Worm (Caenorhabditis elegans): ENCODE measurements around the gene snu-23.

The snu-23 gene

ce11 chrIII:7734105-7734504 is 35.8 kb downstream of the snu-23 start:
- peak in 1 of 2 experiments; percentile 63 for TF ChIP-seq unc-62 (GFP tag; optimal IDR thresholded peaks at IDR 0.05 in 1 of 2)
- TF ChIP-seq unc-62 (tag; optimal IDR thresholded peaks at IDR 0.05): no peak
- no peak for TF ChIP-seq fos-1 (tag; optimal IDR thresholded peaks at IDR 0.05)
- no peak for TF ChIP-seq lsy-2 (tag; optimal IDR thresholded peaks at IDR 0.05)
- TF ChIP-seq jun-1 (tag; optimal IDR thresholded peaks at IDR 0.05): no peak
- no peak for TF ChIP-seq ztf-11 (tag; optimal IDR thresholded peaks at IDR 0.05)
- no peak for TF ChIP-seq spr-3 (GFP tag; optimal IDR thresholded peaks at IDR 0.05)
- no peak for TF ChIP-seq pha-4 (GFP tag; IDR thresholded peaks at IDR 0.05)
- TF ChIP-seq pha-4 (tag; optimal IDR thresholded peaks at IDR 0.05): no peak
- TF ChIP-seq egl-43 (GFP tag; IDR thresholded peaks at IDR 0.05): 0 out of 2 replicates have a peak, but pooled peaks have one; percentile 22
- peak; percentile 26 for TF ChIP-seq duxl-1 (tag; optimal IDR thresholded peaks at IDR 0.05; ENCODE audit: poor library complexity)
- no peak for TF ChIP-seq F44E2.7 (GFP tag; IDR thresholded peaks at IDR 0.05)
- TF ChIP-seq lin-1 (GFP tag; IDR thresholded peaks at IDR 0.05): no peak
- no peak for TF ChIP-seq D1046.2 (GFP tag; IDR thresholded peaks at IDR 0.05)
- no peak for TF ChIP-seq zfp-3 (GFP tag; conservative IDR thresholded peaks at IDR 0.05)
- TF ChIP-seq Y48G9A.11 (GFP tag; IDR thresholded peaks at IDR 0.05): no peak
- TF ChIP-seq mes-2 (tag; optimal IDR thresholded peaks at IDR 0.05; ENCODE audit: poor library complexity, severe bottlenecking): peak; percentile 21
- no peak for TF ChIP-seq rbr-2 (tag; optimal IDR thresholded peaks at IDR 0.05)
- no peak for TF ChIP-seq mxl-3 (GFP tag; optimal IDR thresholded peaks at IDR 0.05)
- TF ChIP-seq hif-1 (tag; optimal IDR thresholded peaks at IDR 0.05): no peak
- TF ChIP-seq dpl-1 (GFP tag; optimal IDR thresholded peaks at IDR 0.05): no peak

- TF ChIP-seq spr-1 (tag; optimal IDR thresholded peaks at IDR 0.05) (no peak), lin-1 (GFP tag; IDR thresholded peaks at IDR 0.05) (0 out of 2 replicates have a peak, but pooled peaks have one; percentile 15), mep-1 (tag; optimal IDR thresholded peaks at IDR 0.05) (no peak)
These were observed 36.4 kb downstream of the snu-23 start for ce11 chrIII:7733563-7733962.

ce11 chrIII:7731085-7731484 is 38.8 kb downstream of the snu-23 start:
- TF ChIP-seq egl-43 (GFP tag; IDR thresholded peaks at IDR 0.05): 0 out of 2 replicates have a peak, but pooled peaks have one; percentile 21
- no peak for TF ChIP-seq F44E2.7 (GFP tag; IDR thresholded peaks at IDR 0.05)
- no peak for TF ChIP-seq ztf-7 (tag; optimal IDR thresholded peaks at IDR 0.05)
- TF ChIP-seq zag-1 (tag; optimal IDR thresholded peaks at IDR 0.05): no peak
- no peak for TF ChIP-seq nhr-41 (GFP tag; IDR thresholded peaks at IDR 0.05)
- TF ChIP-seq ztf-11 (tag; optimal IDR thresholded peaks at IDR 0.05): no peak
- peak; percentile 36 for TF ChIP-seq aha-1 (tag)
- no peak for TF ChIP-seq mep-1 (tag; optimal IDR thresholded peaks at IDR 0.05)
- TF ChIP-seq mdt-29 (GFP tag; IDR thresholded peaks at IDR 0.05): no peak
- no peak for TF ChIP-seq egl-27 (tag; optimal IDR thresholded peaks at IDR 0.05)
- TF ChIP-seq skn-1 (tag; optimal IDR thresholded peaks at IDR 0.05): no peak
- TF ChIP-seq F49E8.2 (tag; optimal IDR thresholded peaks at IDR 0.05; ENCODE audit: borderline replicate concordance): no peak
- no peak for TF ChIP-seq nhr-11 (tag; optimal IDR thresholded peaks at IDR 0.05)

- no peak for TF ChIP-seq duxl-1 (tag; optimal IDR thresholded peaks at IDR 0.05; ENCODE audit: poor library complexity)
- no peak for TF ChIP-seq aha-1 (tag)
- no peak for TF ChIP-seq arid-1 (GFP tag; conservative IDR thresholded peaks at IDR 0.05)
- peak; percentile 87 for TF ChIP-seq pqm-1 (tag; optimal IDR thresholded peaks at IDR 0.05)
- TF ChIP-seq ZK337.2 (GFP tag; IDR thresholded peaks at IDR 0.05): no peak
- TF ChIP-seq Y48G9A.11 (GFP tag; IDR thresholded peaks at IDR 0.05): no peak
- TF ChIP-seq mxl-3 (GFP tag; optimal IDR thresholded peaks at IDR 0.05): peak; percentile 68
- no peak for TF ChIP-seq nhr-11 (tag; optimal IDR thresholded peaks at IDR 0.05)
- no peak for TF ChIP-seq daf-19 (GFP tag; conservative IDR thresholded peaks at IDR 0.05)
- TF ChIP-seq nhr-42 (GFP tag; IDR thresholded peaks at IDR 0.05): no peak
- TF ChIP-seq daf-8 (GFP tag; IDR thresholded peaks at IDR 0.05): no peak
- TF ChIP-seq madf-5 (GFP tag; IDR thresholded peaks at IDR 0.05): 0 out of 4 replicates have a peak, but pooled peaks of 1 of the 2 experiments have one; percentile 27
- TF ChIP-seq nhr-77 (tag; optimal IDR thresholded peaks at IDR 0.05): peak; percentile 5
- TF ChIP-seq hmg-1.1 (GFP tag; IDR thresholded peaks at IDR 0.05): peak; percentile 17; the same call in 1 of the 2 replicates
- no peak for TF ChIP-seq snpc-1.2 (GFP tag; IDR thresholded peaks at IDR 0.05)
- no peak for TF ChIP-seq lim-7 (GFP tag; IDR thresholded peaks at IDR 0.05)
- peak; percentile 44; the same call in 1 of the 2 replicates for TF ChIP-seq tra-1 (GFP tag; IDR thresholded peaks at IDR 0.05)
- no peak for TF ChIP-seq ceh-32 (tag; optimal IDR thresholded peaks at IDR 0.05; ENCODE audit: poor library complexity)
- TF ChIP-seq lir-3 (tag; optimal IDR thresholded peaks at IDR 0.05): no peak
- TF ChIP-seq ceh-44 (GFP tag; IDR thresholded peaks at IDR 0.05): no peak
These were observed 39.6 kb downstream of the snu-23 start for ce11 chrIII:7730331-7730730.

Data from whole organism, L4 larva.